Fruit fly (Drosophila melanogaster): ENCODE results near the gene GCC185.

Gene GCC185

DNA sequence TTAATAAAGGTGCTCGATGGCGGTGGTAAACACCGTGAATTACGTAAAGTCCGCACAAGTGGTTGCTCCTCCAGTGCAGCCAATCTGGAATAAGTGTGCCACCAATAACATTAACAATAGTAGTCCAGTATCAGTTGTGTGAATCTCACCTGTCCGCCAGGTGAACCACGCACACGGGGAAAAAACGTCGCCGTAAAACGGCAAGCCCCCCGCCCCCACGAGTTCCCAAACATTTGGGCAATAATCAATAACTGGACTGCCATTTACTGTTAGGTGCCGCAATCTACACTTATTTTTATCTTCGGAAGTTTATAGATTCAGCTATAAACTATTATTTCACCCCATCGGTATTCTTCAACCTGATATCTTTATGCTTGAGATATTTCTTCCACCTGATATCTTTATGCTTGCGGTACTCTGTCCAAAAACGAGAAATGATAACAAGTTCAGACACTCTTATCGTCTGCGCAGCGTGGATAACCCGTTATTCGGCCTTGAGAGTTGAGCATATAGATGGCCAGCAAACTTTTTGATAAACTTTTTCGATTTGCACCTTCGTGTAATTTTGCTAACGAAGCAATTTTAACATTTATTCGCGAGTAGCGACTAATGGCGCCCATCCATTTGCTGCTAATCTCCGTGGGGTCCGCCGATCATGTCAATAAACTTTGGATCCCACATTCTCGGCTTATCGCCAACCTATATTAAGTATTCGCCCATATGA is 42.4 kb upstream of the GCC185 start:
- TF ChIP-seq EcR (GFP tag; optimal IDR thresholded peaks at IDR 0.05) (peak; percentile 84), gl (tag; optimal IDR thresholded peaks at IDR 0.05) (no peak), CG4496 (GFP tag; IDR thresholded peaks at IDR 0.05) (no peak), CG32121 (GFP tag; IDR thresholded peaks at IDR 0.05) (no peak)

dm6 chr3R:11969217-11969616 is 41.4 kb upstream of the GCC185 start:
- TF ChIP-seq EcR (GFP tag; optimal IDR thresholded peaks at IDR 0.05) (no peak), CG12605 (GFP tag; IDR thresholded peaks at IDR 0.05) (0 out of 2 replicates have a peak, but pooled peaks have one; percentile 22), CG4496 (GFP tag; IDR thresholded peaks at IDR 0.05) (peak; percentile 45; the same call in 1 of the 3 replicates), Ets98B (GFP tag; IDR thresholded peaks at IDR 0.05) (peak; percentile 66), CG8159 (tag; optimal IDR thresholded peaks at IDR 0.05) (peak; percentile 16), gl (tag; optimal IDR thresholded peaks at IDR 0.05) (no peak), Pif1A (GFP tag; optimal IDR thresholded peaks at IDR 0.05) (no peak), Snoo (tag; optimal IDR thresholded peaks at IDR 0.05) (no peak), D1 (tag; optimal IDR thresholded peaks at IDR 0.05) (no peak), CG14655 (GFP tag; optimal IDR thresholded peaks at IDR 0.05) (no peak), fd96Ca (GFP tag; IDR thresholded peaks at IDR 0.05) (no peak), CG13204 (GFP tag; optimal IDR thresholded peaks at IDR 0.05) (no peak), CG32121 (GFP tag; IDR thresholded peaks at IDR 0.05) (peak; percentile 71), CG34367 (tag; optimal IDR thresholded peaks at IDR 0.05) (no peak), CG8301 (tag; optimal IDR thresholded peaks at IDR 0.05) (peak; percentile 59), CG9948 (tag; optimal IDR thresholded peaks at IDR 0.05) (peak; percentile 8), CG17806 (tag; optimal IDR thresholded peaks at IDR 0.05) (peak; percentile 17), Pif1B (GFP tag; optimal IDR thresholded peaks at IDR 0.05) (peak; percentile 10), rn (GFP tag; IDR thresholded peaks at IDR 0.05) (no peak), CG10348 (GFP tag; IDR thresholded peaks at IDR 0.05) (no peak), CG15710 (tag; optimal IDR thresholded peaks at IDR 0.05) (peak; percentile 21)

- TF ChIP-seq D1 (tag; optimal IDR thresholded peaks at IDR 0.05): no peak
- TF ChIP-seq CG17806 (tag; optimal IDR thresholded peaks at IDR 0.05): no peak
- TF ChIP-seq CG8301 (tag; optimal IDR thresholded peaks at IDR 0.05): no peak
- TF ChIP-seq CG13204 (GFP tag; optimal IDR thresholded peaks at IDR 0.05): no peak
- TF ChIP-seq CG32121 (GFP tag; IDR thresholded peaks at IDR 0.05): no peak
- TF ChIP-seq fd96Ca (GFP tag; IDR thresholded peaks at IDR 0.05): no peak
- TF ChIP-seq CG14655 (GFP tag; optimal IDR thresholded peaks at IDR 0.05): no peak
- no peak for TF ChIP-seq CG12605 (GFP tag; IDR thresholded peaks at IDR 0.05)
- TF ChIP-seq CG34367 (tag; optimal IDR thresholded peaks at IDR 0.05): no peak
- no peak for TF ChIP-seq CG9948 (tag; optimal IDR thresholded peaks at IDR 0.05)
- TF ChIP-seq CG8159 (tag; optimal IDR thresholded peaks at IDR 0.05): no peak
- no peak for TF ChIP-seq Ets98B (GFP tag; IDR thresholded peaks at IDR 0.05)
- no peak for TF ChIP-seq CG10348 (GFP tag; IDR thresholded peaks at IDR 0.05)
- no peak for TF ChIP-seq Snoo (tag; optimal IDR thresholded peaks at IDR 0.05)
- no peak for TF ChIP-seq CG15710 (tag; optimal IDR thresholded peaks at IDR 0.05)
- TF ChIP-seq CG4496 (GFP tag; IDR thresholded peaks at IDR 0.05): no peak
- TF ChIP-seq rn (GFP tag; IDR thresholded peaks at IDR 0.05): no peak
These were observed 39.2 kb upstream of the GCC185 start, which contains the start of gene GC2 for dm6 chr3R:11971394-11971793. Gene GC2 (plus strand): TSS chr3R:11971694.

DNA sequence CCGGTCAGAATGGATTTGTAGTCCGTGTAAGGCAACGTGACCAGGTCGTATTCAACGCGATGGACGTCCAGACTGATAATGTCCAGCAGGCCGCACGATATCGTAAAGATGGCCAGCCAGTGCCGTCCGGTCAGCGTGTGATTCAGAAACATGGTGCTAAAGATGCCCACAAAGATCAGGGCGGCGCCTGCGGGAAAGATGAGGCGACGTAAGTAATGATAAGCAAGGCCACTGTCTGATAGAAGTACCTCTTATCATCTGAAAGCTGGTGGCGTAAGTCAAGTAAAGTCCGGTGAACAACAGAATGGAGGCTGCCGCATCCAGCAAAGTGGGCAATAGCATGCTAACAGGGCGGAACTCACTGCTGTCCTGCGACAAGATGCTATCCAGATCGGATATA is 36.7 kb upstream of the GCC185 start:
- TF ChIP-seq rn (GFP tag; IDR thresholded peaks at IDR 0.05) (no peak), EcR (GFP tag; optimal IDR thresholded peaks at IDR 0.05) (peak; percentile 24)

- TF ChIP-seq CG32121 (GFP tag; IDR thresholded peaks at IDR 0.05): no peak
- TF ChIP-seq CG9948 (tag; optimal IDR thresholded peaks at IDR 0.05): peak; percentile 23
- no peak for TF ChIP-seq CG8301 (tag; optimal IDR thresholded peaks at IDR 0.05)
- TF ChIP-seq gl (tag; optimal IDR thresholded peaks at IDR 0.05): peak; percentile 63
- TF ChIP-seq CG4496 (GFP tag; IDR thresholded peaks at IDR 0.05): no peak
- peak; percentile 11 for TF ChIP-seq CG17806 (tag; optimal IDR thresholded peaks at IDR 0.05)
- peak; percentile 45 for TF ChIP-seq CG8159 (tag; optimal IDR thresholded peaks at IDR 0.05)
- TF ChIP-seq CG34367 (tag; optimal IDR thresholded peaks at IDR 0.05): peak; percentile 41
- TF ChIP-seq Ets98B (GFP tag; IDR thresholded peaks at IDR 0.05): peak; percentile 36; the same call in 1 of the 2 replicates
- peak; percentile 68 for TF ChIP-seq Snoo (tag; optimal IDR thresholded peaks at IDR 0.05)
- no peak for TF ChIP-seq Pif1A (GFP tag; optimal IDR thresholded peaks at IDR 0.05)
- peak; percentile 74 for TF ChIP-seq CG12605 (GFP tag; IDR thresholded peaks at IDR 0.05)
- TF ChIP-seq CG14655 (GFP tag; optimal IDR thresholded peaks at IDR 0.05): no peak
- TF ChIP-seq CG15710 (tag; optimal IDR thresholded peaks at IDR 0.05): peak; percentile 5
- peak; percentile 73 for TF ChIP-seq EcR (GFP tag; optimal IDR thresholded peaks at IDR 0.05)
These were observed 35.9 kb upstream of the GCC185 start, which contains the start of gene Tango9 for dm6 chr3R:11974631-11975030. Gene Tango9 (minus strand): TSS chr3R:11974910.

- TF ChIP-seq EcR (GFP tag; optimal IDR thresholded peaks at IDR 0.05) (peak; percentile 95), Pif1B (GFP tag; optimal IDR thresholded peaks at IDR 0.05) (peak; percentile 25), CG15710 (tag; optimal IDR thresholded peaks at IDR 0.05) (no peak), Ets98B (GFP tag; IDR thresholded peaks at IDR 0.05) (peak; percentile 30; the same call in 1 of the 2 replicates)
These were observed 33.8 kb upstream of the GCC185 start, which contains the start of gene CG10005 for dm6 chr3R:11976556-11977335. Gene CG10005 (minus strand): TSS chr3R:11977197.
